Worm (Caenorhabditis elegans) whole organism, L4 larva: ENCODE measurements around the gene T16G12.8.

Source experiments
- ceh-20 ChIP-seq: fragments of 200-800 bp; sonication (Bioruptor generic); IDR thresholded peaks from 2 replicates; pipeline ENCODE4 v1.3.6; 2022; ENCODE audit warnings: missing genetic modification reagents, missing genetic modification characterization, missing compliant biosample characterization
- egl-27 ChIP-seq: sonication (generic microtip); optimal IDR thresholded peaks from 3 replicates; lab custom pipeline; 2017; ENCODE audit warnings: missing biosample characterization, missing genetic modification reagents, missing genetic modification characterization
- mdl-1 ChIP-seq, 2 experiments: fragments of 150-350 bp in 1 of 2; sonication (generic microtip) in 1 of 2; optimal IDR thresholded peaks; 2 replicates each; lab custom pipeline; 2014 to 2017; ENCODE audit warnings: missing biosample characterization in 2 of 2, missing genetic modification characterization in 2 of 2
- nhr-11 ChIP-seq: fragments of 150-350 bp; optimal IDR thresholded peaks from 2 replicates; lab custom pipeline; 2014; ENCODE audit warnings: missing biosample characterization, missing genetic modification characterization
- skn-1 ChIP-seq: fragments of 150-350 bp; optimal IDR thresholded peaks from 2 replicates; lab custom pipeline; 2014; ENCODE audit warnings: missing biosample characterization, missing genetic modification characterization

- TF ChIP-seq egl-27 (tag; lab: Kevin White, UChicago) (no peak), ceh-20 (no peak), skn-1 (no peak), nhr-11 (tag; lab: Kevin White, UChicago) (no peak), mdl-1 (tag; optimal IDR thresholded peaks at IDR 0.05; lab: Kevin White, UChicago) (no peak)
These were observed 31.6 kb downstream of the T16G12.8 start, which contains the start of gene gtf-2H2C for ce11 chrIII:10090685-10091084.
